Fruit fly (Drosophila melanogaster): ENCODE results near the gene GC1.

DNA sequence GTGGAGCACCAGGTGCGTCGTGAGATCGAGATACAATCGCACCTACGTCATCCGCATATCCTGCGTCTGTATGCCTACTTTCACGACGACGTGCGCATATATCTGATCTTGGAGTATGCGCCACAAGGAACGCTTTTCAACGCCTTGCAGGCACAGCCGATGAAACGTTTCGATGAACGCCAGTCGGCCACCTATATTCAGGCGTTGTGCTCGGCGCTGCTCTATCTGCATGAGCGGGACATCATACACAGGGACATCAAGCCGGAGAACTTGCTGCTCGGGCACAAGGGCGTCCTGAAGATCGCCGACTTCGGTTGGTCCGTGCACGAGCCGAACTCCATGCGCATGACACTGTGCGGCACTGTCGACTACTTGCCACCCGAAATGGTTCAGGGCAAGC, 3.5 kb upstream of the GC1 start:
- TF ChIP-seq psq (GFP tag; optimal IDR thresholded peaks at IDR 0.05) = no peak
- no peak for TF ChIP-seq Hnf4 (GFP tag; optimal IDR thresholded peaks at IDR 0.05)
- no peak for TF ChIP-seq CG9705 (GFP tag; optimal IDR thresholded peaks at IDR 0.05)
- TF ChIP-seq HLH106 (tag; optimal IDR thresholded peaks at IDR 0.05) = no peak
- TF ChIP-seq usp (GFP tag; optimal IDR thresholded peaks at IDR 0.05) = no peak
- TF ChIP-seq OdsH (GFP tag; optimal IDR thresholded peaks at IDR 0.05) = no peak
- no peak for TF ChIP-seq fru (GFP tag; optimal IDR thresholded peaks at IDR 0.05)
- TF ChIP-seq Abd-B (GFP tag; optimal IDR thresholded peaks at IDR 0.05) = no peak
- TF ChIP-seq dl (GFP tag; optimal IDR thresholded peaks at IDR 0.05; ENCODE audit: insufficient read depth in 1 of 2, partially characterized antibody in 2 of 2) = no peak
- TF ChIP-seq sage (GFP tag; optimal IDR thresholded peaks at IDR 0.05) = no peak
- no peak for TF ChIP-seq N (GFP tag; optimal IDR thresholded peaks at IDR 0.05)
- TF ChIP-seq Rel (GFP tag; optimal IDR thresholded peaks at IDR 0.05) = no peak
- TF ChIP-seq Rel (tag; optimal IDR thresholded peaks at IDR 0.05) = no peak
